Worm (Caenorhabditis elegans): Measurements from ENCODE around the gene T13C5.2.

DNA sequence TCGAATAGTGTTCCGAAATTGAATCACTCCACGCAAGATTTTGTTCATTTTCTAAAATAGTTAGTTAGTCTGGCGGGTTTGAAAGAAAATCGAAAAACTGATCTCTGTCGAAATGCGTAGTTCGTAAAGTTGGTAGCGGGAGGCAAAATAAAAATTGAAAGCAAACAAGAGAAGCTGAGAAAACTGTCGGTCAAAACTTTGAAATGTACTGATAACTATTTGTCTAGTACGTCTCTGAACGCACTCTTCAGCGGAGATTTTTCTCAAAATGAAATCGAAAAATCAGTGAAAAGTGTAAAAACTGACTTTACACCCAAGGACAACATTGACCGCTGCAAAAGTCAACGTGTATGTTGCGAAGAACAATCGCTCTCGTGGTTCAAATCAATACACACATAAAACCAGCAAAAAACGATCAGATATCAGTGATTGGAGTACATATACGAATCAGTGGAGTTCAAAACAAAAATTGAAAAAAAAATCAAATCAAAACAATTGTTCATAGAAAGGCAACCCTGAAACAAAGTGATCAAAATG, 20.0 kb downstream of the T13C5.2 start, which contains the start of gene bca-1:
- TF ChIP-seq unc-62 (GFP tag; optimal IDR thresholded peaks at IDR 0.05 in 1 of 2) (peak in 1 of 2 experiments; percentile 92), unc-62 (tag; optimal IDR thresholded peaks at IDR 0.05) (no peak), zip-2 (tag; optimal IDR thresholded peaks at IDR 0.05) (no peak), F49E8.2 (tag; optimal IDR thresholded peaks at IDR 0.05; ENCODE audit: borderline replicate concordance) (no peak), duxl-1 (tag; optimal IDR thresholded peaks at IDR 0.05; ENCODE audit: poor library complexity) (no peak), zag-1 (tag; optimal IDR thresholded peaks at IDR 0.05) (no peak)

Data from whole organism, L4 larva.